Fruit fly (Drosophila melanogaster): ENCODE data around the gene CG1092.

The CG1092 gene

dm6 chr3R:4243096-4243940 is 23.3 kb upstream of the CG1092 start, which contains the start of gene CG34305:
TSS of gene CG34305 (minus strand) at chr3R:4243146.
- TF ChIP-seq h (optimal IDR thresholded peaks at IDR 0.05) = no peak
- no peak for TF ChIP-seq Sin3A (optimal IDR thresholded peaks at IDR 0.05)
- TF ChIP-seq Myc (optimal IDR thresholded peaks at IDR 0.05) = no peak
- no peak for TF ChIP-seq psq (optimal IDR thresholded peaks at IDR 0.05)

dm6 chr3R:4246578-4247070 is 19.9 kb upstream of the CG1092 start, which contains the start of gene TwdlF:
TSS of gene TwdlF (plus strand) at chr3R:4247020.
- no peak for TF ChIP-seq insv (optimal IDR thresholded peaks at IDR 0.05)
- TF ChIP-seq Myc (optimal IDR thresholded peaks at IDR 0.05) = no peak
- TF ChIP-seq Sin3A (optimal IDR thresholded peaks at IDR 0.05) = no peak
- TF ChIP-seq ttk (optimal IDR thresholded peaks at IDR 0.05) = no peak
- no peak for TF ChIP-seq h (optimal IDR thresholded peaks at IDR 0.05)

- TF ChIP-seq h (optimal IDR thresholded peaks at IDR 0.05) (no peak), insv (optimal IDR thresholded peaks at IDR 0.05) (no peak), ttk (optimal IDR thresholded peaks at IDR 0.05) (no peak), Myc (optimal IDR thresholded peaks at IDR 0.05) (no peak), Sin3A (optimal IDR thresholded peaks at IDR 0.05) (no peak), psq (optimal IDR thresholded peaks at IDR 0.05) (no peak)
Measured at dm6 chr3R:4249947-4250346, 16.6 kb upstream of the CG1092 start.

- TF ChIP-seq psq (optimal IDR thresholded peaks at IDR 0.05) (no peak), Sin3A (optimal IDR thresholded peaks at IDR 0.05) (no peak), Myc (optimal IDR thresholded peaks at IDR 0.05) (no peak), insv (optimal IDR thresholded peaks at IDR 0.05) (no peak), h (optimal IDR thresholded peaks at IDR 0.05) (no peak), ttk (optimal IDR thresholded peaks at IDR 0.05) (no peak)
Measured at dm6 chr3R:4251241-4251640, 15.3 kb upstream of the CG1092 start, which contains the start of gene TwdlG. TSS of gene TwdlG (minus strand) at chr3R:4251341.

dm6 chr3R:4252943-4253342 is 13.6 kb upstream of the CG1092 start, which contains the start of gene CG14644:
TSS of gene CG14644 (minus strand) at chr3R:4253043.
- TF ChIP-seq h (optimal IDR thresholded peaks at IDR 0.05) = no peak
- no peak for TF ChIP-seq ttk (optimal IDR thresholded peaks at IDR 0.05)
- no peak for TF ChIP-seq insv (optimal IDR thresholded peaks at IDR 0.05)
- TF ChIP-seq Myc (optimal IDR thresholded peaks at IDR 0.05) = no peak
- TF ChIP-seq Sin3A (optimal IDR thresholded peaks at IDR 0.05) = no peak
- TF ChIP-seq psq (optimal IDR thresholded peaks at IDR 0.05) = no peak

- no peak for TF ChIP-seq h (optimal IDR thresholded peaks at IDR 0.05)
- TF ChIP-seq ttk (optimal IDR thresholded peaks at IDR 0.05) = no peak
- TF ChIP-seq insv (optimal IDR thresholded peaks at IDR 0.05) = no peak
- no peak for TF ChIP-seq Sin3A (optimal IDR thresholded peaks at IDR 0.05)
- no peak for TF ChIP-seq psq (optimal IDR thresholded peaks at IDR 0.05)
- TF ChIP-seq Myc (optimal IDR thresholded peaks at IDR 0.05) = no peak
Measured at dm6 chr3R:4254408-4254807, 12.2 kb upstream of the CG1092 start, which contains the start of gene TwdlV. TSS of gene TwdlV (plus strand) at chr3R:4254708.

dm6 chr3R:4256672-4257071 is 9.9 kb upstream of the CG1092 start, which contains the start of gene Or82a:
TSS of gene Or82a (plus strand) at chr3R:4256972.
- TF ChIP-seq h (optimal IDR thresholded peaks at IDR 0.05) (no peak), Sin3A (optimal IDR thresholded peaks at IDR 0.05) (no peak), psq (optimal IDR thresholded peaks at IDR 0.05) (no peak), Myc (optimal IDR thresholded peaks at IDR 0.05) (no peak), ttk (optimal IDR thresholded peaks at IDR 0.05) (no peak), insv (optimal IDR thresholded peaks at IDR 0.05) (no peak)

dm6 chr3R:4268339-4268738 is 1.8 kb downstream of the CG1092 start:
- TF ChIP-seq Sin3A (optimal IDR thresholded peaks at IDR 0.05) (no peak), Myc (optimal IDR thresholded peaks at IDR 0.05) (no peak), ttk (optimal IDR thresholded peaks at IDR 0.05) (no peak), h (optimal IDR thresholded peaks at IDR 0.05) (no peak), psq (optimal IDR thresholded peaks at IDR 0.05) (no peak), insv (optimal IDR thresholded peaks at IDR 0.05) (no peak)

- TF ChIP-seq psq (optimal IDR thresholded peaks at IDR 0.05) = no peak
- TF ChIP-seq Sin3A (optimal IDR thresholded peaks at IDR 0.05) = no peak
- no peak for TF ChIP-seq Myc (optimal IDR thresholded peaks at IDR 0.05)
- TF ChIP-seq h (optimal IDR thresholded peaks at IDR 0.05) = no peak
- no peak for TF ChIP-seq ttk (optimal IDR thresholded peaks at IDR 0.05)
- no peak for TF ChIP-seq insv (optimal IDR thresholded peaks at IDR 0.05)
Measured at dm6 chr3R:4277828-4278227, 11.3 kb downstream of the CG1092 start, which contains the start of gene flip. TSS of gene flip (minus strand) at chr3R:4277928.

dm6 chr3R:4280062-4280461 is 13.5 kb downstream of the CG1092 start, which contains the start of gene cpx:
TSS of gene cpx (plus strand) at chr3R:4280221.
- TF ChIP-seq ttk (optimal IDR thresholded peaks at IDR 0.05) (no peak), psq (optimal IDR thresholded peaks at IDR 0.05) (no peak), Sin3A (optimal IDR thresholded peaks at IDR 0.05) (no peak), insv (optimal IDR thresholded peaks at IDR 0.05) (no peak), h (optimal IDR thresholded peaks at IDR 0.05) (no peak), Myc (optimal IDR thresholded peaks at IDR 0.05) (no peak)

dm6 chr3R:4281119-4281861 is 14.7 kb downstream of the CG1092 start:
- TF ChIP-seq h (optimal IDR thresholded peaks at IDR 0.05) (no peak), ttk (optimal IDR thresholded peaks at IDR 0.05) (no peak), Sin3A (optimal IDR thresholded peaks at IDR 0.05) (no peak), psq (optimal IDR thresholded peaks at IDR 0.05) (no peak), Myc (optimal IDR thresholded peaks at IDR 0.05) (no peak), insv (optimal IDR thresholded peaks at IDR 0.05) (no peak)

Measured in Kc167 (cell line).